Fruit fly (Drosophila melanogaster) whole organism, prepupa: ENCODE measurements around the gene Pex10.

Source experiments
- Blimp-1 ChIP-seq: fragments of 200-800 bp; sonication (Bioruptor generic); optimal IDR thresholded peaks from 3 replicates; lab custom pipeline; 2017; ENCODE audit warnings: missing biosample characterization, missing genetic modification characterization, mild to moderate bottlenecking, moderate library complexity, missing genetic modification reagents
- CG10631 ChIP-seq: fragments of 200-800 bp; sonication (Bioruptor generic); optimal IDR thresholded peaks from 2 replicates; lab custom pipeline; 2016; ENCODE audit warnings: missing biosample characterization, missing genetic modification characterization
- CG10669 ChIP-seq: fragments of 200-800 bp; sonication (Bioruptor generic); optimal IDR thresholded peaks from 3 replicates; lab custom pipeline; 2018; ENCODE audit warnings: missing biosample characterization, mild to moderate bottlenecking, missing genetic modification characterization, moderate library complexity
- CG11294 ChIP-seq: fragments of 200-800 bp; sonication (Bioruptor generic); IDR thresholded peaks from 2 replicates; pipeline ENCODE4 v1.3.6; 2022; ENCODE audit warnings: missing biosample characterization, missing genetic modification characterization
- CG11762 ChIP-seq: fragments of 200-800 bp; sonication (Bioruptor generic); optimal IDR thresholded peaks from 3 replicates; lab custom pipeline; 2016; ENCODE audit warnings: missing biosample characterization, missing genetic modification characterization; ENCODE audit not compliant: insufficient read depth
- CG11902 ChIP-seq: fragments of 200-800 bp; sonication (Bioruptor generic); optimal IDR thresholded peaks from 3 replicates; lab custom pipeline; 2016; ENCODE audit warnings: missing biosample characterization, missing genetic modification characterization
- CG15336 ChIP-seq: fragments of 200-800 bp; sonication (Bioruptor generic); IDR thresholded peaks from 2 replicates; pipeline ENCODE4 v1.3.6; 2022; ENCODE audit warnings: missing biosample characterization, missing genetic modification characterization
- CG1621 ChIP-seq: fragments of 200-800 bp; sonication (Bioruptor generic); optimal IDR thresholded peaks from 3 replicates; lab custom pipeline; 2018; ENCODE audit warnings: missing biosample characterization, mild to moderate bottlenecking, missing genetic modification characterization
- CG16779 ChIP-seq: fragments of 200-800 bp; sonication (Bioruptor generic); optimal IDR thresholded peaks from 3 replicates; lab custom pipeline; 2017; ENCODE audit warnings: missing biosample characterization, mild to moderate bottlenecking, missing genetic modification characterization
- CG3032 ChIP-seq: fragments of 200-800 bp; optimal IDR thresholded peaks from 2 replicates; lab custom pipeline; 2019; ENCODE audit warnings: missing biosample characterization, mild to moderate bottlenecking, missing genetic modification characterization, moderate library complexity
- CG32006 ChIP-seq: fragments of 200-800 bp; sonication (Bioruptor generic); optimal IDR thresholded peaks from 3 replicates; lab custom pipeline; 2017; ENCODE audit warnings: missing biosample characterization, mild to moderate bottlenecking, missing genetic modification characterization
- CG3919 ChIP-seq: fragments of 200-800 bp; sonication (Bioruptor generic); optimal IDR thresholded peaks from 3 replicates; lab custom pipeline; 2016; ENCODE audit warnings: missing biosample characterization, missing genetic modification characterization
- CG4318 ChIP-seq: fragments of 200-800 bp; sonication (Bioruptor generic); optimal IDR thresholded peaks from 3 replicates; lab custom pipeline; 2017; ENCODE audit warnings: missing biosample characterization, mild to moderate bottlenecking, missing genetic modification characterization
- CG6163 ChIP-seq: fragments of 200-800 bp; sonication (Bioruptor generic); IDR thresholded peaks from 3 replicates; pipeline ENCODE4 v1.3.6; 2022; ENCODE audit warnings: missing biosample characterization, missing genetic modification characterization
- CG6808 ChIP-seq: fragments of 200-800 bp; sonication (Bioruptor generic); optimal IDR thresholded peaks from 3 replicates; lab custom pipeline; 2017; ENCODE audit warnings: missing biosample characterization, missing genetic modification characterization, mild to moderate bottlenecking, moderate library complexity, missing genetic modification reagents
- CG7368 ChIP-seq: fragments of 200-800 bp; sonication (Bioruptor generic); optimal IDR thresholded peaks from 3 replicates; lab custom pipeline; 2016; ENCODE audit warnings: missing biosample characterization, missing genetic modification characterization
- CG8119 ChIP-seq: fragments of 200-800 bp; sonication (Bioruptor generic); IDR thresholded peaks from 3 replicates; pipeline ENCODE4 v1.3.6; 2022; ENCODE audit warnings: missing biosample characterization, missing genetic modification characterization
- CG8632 ChIP-seq: fragments of 200-800 bp; sonication (Bioruptor generic); optimal IDR thresholded peaks from 3 replicates; lab custom pipeline; 2016; ENCODE audit warnings: missing biosample characterization, missing genetic modification characterization
- Eip75B ChIP-seq: fragments of 200-800 bp; sonication (Bioruptor generic); optimal IDR thresholded peaks from 3 replicates; lab custom pipeline; 2016; ENCODE audit warnings: missing biosample characterization, missing genetic modification characterization
- Eip78C ChIP-seq: fragments of 200-800 bp; sonication (Bioruptor generic); peaks from one replicate; lab custom pipeline; 2016; ENCODE audit warnings: missing biosample characterization, missing genetic modification characterization
- Eip93F ChIP-seq: fragments of 200-800 bp; sonication (Bioruptor generic); optimal IDR thresholded peaks from 2 replicates; lab custom pipeline; 2016; ENCODE audit warnings: missing biosample characterization, mild to moderate bottlenecking, missing genetic modification characterization
- Ets21C ChIP-seq: fragments of 200-800 bp; sonication (Bioruptor generic); optimal IDR thresholded peaks from 3 replicates; lab custom pipeline; 2016; ENCODE audit warnings: missing biosample characterization, missing genetic modification characterization
- Ets96B ChIP-seq: fragments of 200-800 bp; optimal IDR thresholded peaks from 2 replicates; lab custom pipeline; 2019; ENCODE audit warnings: missing biosample characterization, mild to moderate bottlenecking, missing genetic modification characterization, moderate library complexity
- Hr38 ChIP-seq: sonication (Bioruptor generic); optimal IDR thresholded peaks from 2 replicates; lab custom pipeline; 2016; ENCODE audit warnings: missing biosample characterization, missing genetic modification characterization
- Hr4 ChIP-seq: fragments of 200-800 bp; sonication (Bioruptor generic); optimal IDR thresholded peaks from 3 replicates; lab custom pipeline; 2016; ENCODE audit warnings: missing biosample characterization, missing genetic modification characterization
- Lpt ChIP-seq: fragments of 200-800 bp; sonication (Bioruptor generic); optimal IDR thresholded peaks from 3 replicates; lab custom pipeline; 2016; ENCODE audit warnings: missing biosample characterization, missing genetic modification characterization
- Met ChIP-seq: fragments of 200-800 bp; sonication (Bioruptor generic); optimal IDR thresholded peaks from 3 replicates; lab custom pipeline; 2016; ENCODE audit warnings: missing biosample characterization, missing genetic modification characterization
- OdsH ChIP-seq: fragments of 200-800 bp; sonication (Bioruptor generic); optimal IDR thresholded peaks from 3 replicates; lab custom pipeline; 2016; ENCODE audit warnings: missing biosample characterization, missing genetic modification characterization
- Sox14 ChIP-seq: fragments of 200-800 bp; sonication (Bioruptor generic); optimal IDR thresholded peaks from 3 replicates; lab custom pipeline; 2016; ENCODE audit warnings: missing biosample characterization, missing genetic modification characterization
- Sox15 ChIP-seq: fragments of 200-800 bp; sonication (Bioruptor generic); optimal IDR thresholded peaks from 3 replicates; lab custom pipeline; 2016; ENCODE audit warnings: missing biosample characterization, missing genetic modification characterization
- achi ChIP-seq: fragments of 200-800 bp; sonication (Bioruptor generic); optimal IDR thresholded peaks from 3 replicates; lab custom pipeline; 2016; ENCODE audit warnings: missing biosample characterization, missing genetic modification characterization
- cyc ChIP-seq: fragments of 200-800 bp; sonication (Bioruptor generic); optimal IDR thresholded peaks from 3 replicates; lab custom pipeline; 2016; ENCODE audit warnings: missing biosample characterization, missing genetic modification characterization
- dac ChIP-seq: fragments of 200-800 bp; sonication (Bioruptor generic); optimal IDR thresholded peaks from 2 replicates; lab custom pipeline; 2017; ENCODE audit warnings: missing biosample characterization, mild to moderate bottlenecking, missing genetic modification characterization
- eg ChIP-seq: fragments of 200-800 bp; sonication (Bioruptor generic); IDR thresholded peaks from 3 replicates; pipeline ENCODE4 v1.3.6; 2022; ENCODE audit warnings: missing biosample characterization, missing genetic modification characterization
- esn ChIP-seq: fragments of 200-800 bp; sonication (Bioruptor generic); optimal IDR thresholded peaks from 2 replicates; lab custom pipeline; 2016; ENCODE audit warnings: missing biosample characterization, mild to moderate bottlenecking, missing genetic modification characterization, moderate library complexity
- fd59A ChIP-seq: fragments of 200-800 bp; sonication (Bioruptor generic); optimal IDR thresholded peaks from 2 replicates; lab custom pipeline; 2017; ENCODE audit warnings: missing biosample characterization, mild to moderate bottlenecking, missing genetic modification characterization, missing genetic modification reagents
- fkh ChIP-seq: fragments of 200-800 bp; sonication (Bioruptor generic); optimal IDR thresholded peaks from 3 replicates; lab custom pipeline; 2017; ENCODE audit warnings: missing biosample characterization, mild to moderate bottlenecking, missing genetic modification characterization, moderate library complexity
- lz ChIP-seq: fragments of 200-800 bp; sonication (Bioruptor generic); optimal IDR thresholded peaks from 3 replicates; lab custom pipeline; 2016; ENCODE audit warnings: missing biosample characterization, missing genetic modification characterization
- net ChIP-seq: fragments of 200-800 bp; sonication (Bioruptor generic); optimal IDR thresholded peaks from 3 replicates; lab custom pipeline; 2016; ENCODE audit warnings: missing biosample characterization, missing genetic modification characterization
- salr ChIP-seq, 2 experiments: fragments of 200-800 bp; sonication (Bioruptor generic); optimal IDR thresholded peaks; 3 replicates each; lab custom pipeline; 2016 to 2018; ENCODE audit warnings: missing biosample characterization in 2 of 2, missing genetic modification characterization in 2 of 2, mild to moderate bottlenecking in 1 of 2
- ss ChIP-seq, 2 experiments: fragments of 200-800 bp; sonication (Bioruptor generic); optimal IDR thresholded peaks; 2 replicates in 1 of 2; 3 replicates in 1 of 2; lab custom pipeline; 2017 to 2018; ENCODE audit warnings: mild to moderate bottlenecking in 2 of 2, missing biosample characterization in 2 of 2, missing genetic modification characterization in 2 of 2, moderate library complexity in 1 of 2
- svp ChIP-seq: fragments of 200-800 bp; sonication (Bioruptor generic); peaks from one replicate; lab custom pipeline; 2016; ENCODE audit warnings: missing biosample characterization, missing genetic modification characterization
- vri ChIP-seq: fragments of 200-800 bp; sonication (Bioruptor generic); optimal IDR thresholded peaks from 3 replicates; lab custom pipeline; 2016; ENCODE audit warnings: missing biosample characterization, mild to moderate bottlenecking, missing genetic modification characterization

The Pex10 gene

DNA sequence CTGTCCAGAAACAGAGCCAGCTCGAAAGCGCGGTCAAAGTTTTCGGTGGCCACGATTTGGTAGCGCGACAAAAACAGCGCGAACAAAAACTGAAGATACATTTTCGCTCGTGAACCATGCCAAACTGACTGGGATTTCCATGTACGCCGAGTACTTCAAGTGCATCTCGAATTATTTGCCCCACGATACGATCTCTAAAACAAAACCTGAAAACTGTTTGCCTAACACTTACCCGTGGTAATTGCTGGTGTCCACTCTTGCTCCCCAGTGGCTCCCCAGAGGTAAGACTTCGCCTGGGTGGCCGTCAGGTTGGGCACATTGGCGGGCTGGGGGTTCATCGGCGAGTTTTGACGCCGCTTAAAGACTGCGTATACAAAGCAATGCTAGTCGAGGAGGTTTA lies 26.9 kb upstream of the Pex10 start, which contains the start of gene Ir62a:
Gene Ir62a (minus strand): TSS at position 101 of the 400 bp plus-strand sequence.
- TF ChIP-seq Sox15 (GFP tag; lab: Kevin White, UChicago) = no peak
- TF ChIP-seq Eip78C (GFP tag; lab: Kevin White, UChicago) = no peak
- no peak for TF ChIP-seq Eip75B
- TF ChIP-seq CG6163 (GFP tag; lab: Robert Waterston, UW) = no peak
- no peak for TF ChIP-seq fd59A
- TF ChIP-seq Sox14 = no peak
- no peak for TF ChIP-seq CG8632 (GFP tag; lab: Kevin White, UChicago)
- TF ChIP-seq Eip93F (GFP tag; lab: Kevin White, UChicago) = no peak
- no peak for TF ChIP-seq svp
- no peak for TF ChIP-seq CG3919 (GFP tag; lab: Kevin White, UChicago)
- no peak for TF ChIP-seq CG15336 (GFP tag; lab: Robert Waterston, UW)
- TF ChIP-seq CG10669 (GFP tag; lab: Kevin White, UChicago) = no peak
- no peak for TF ChIP-seq salr (GFP tag; optimal IDR thresholded peaks at IDR 0.05; lab: Kevin White, UChicago)

DNA sequence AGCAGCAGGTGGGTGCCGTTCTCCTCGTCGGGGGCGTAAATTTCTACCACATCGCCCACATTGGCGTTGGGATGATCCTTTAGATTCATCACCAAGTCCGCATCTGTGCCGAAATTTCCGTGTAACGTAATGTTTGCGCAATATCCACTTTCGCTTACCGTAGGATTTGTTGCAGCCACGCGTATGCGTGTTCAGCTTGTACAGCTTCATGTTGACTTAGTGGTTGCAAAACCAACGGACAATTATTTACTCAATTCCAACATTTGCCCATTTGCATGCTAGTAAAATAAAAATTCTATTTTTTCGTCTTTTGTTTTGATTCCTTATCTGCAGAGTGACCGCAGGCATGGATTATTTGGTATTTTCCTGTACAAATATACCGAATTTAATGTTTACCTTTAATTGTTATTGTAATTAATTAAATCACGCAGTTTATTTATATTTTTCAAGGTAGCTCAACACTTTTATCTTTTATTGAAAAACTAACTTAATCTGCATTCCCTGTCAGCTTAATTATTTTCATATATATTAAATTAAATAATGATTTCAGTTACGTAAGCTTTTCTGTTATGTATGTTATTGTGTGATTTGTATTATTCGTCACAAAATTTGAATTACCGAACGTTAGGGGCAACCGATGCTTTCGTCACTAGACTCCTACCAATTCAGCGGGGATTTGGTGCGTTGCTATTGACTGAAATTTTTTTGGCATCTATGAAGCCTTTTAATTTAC lies 24.2 kb upstream of the Pex10 start, which contains the start of gene Iml1:
Gene Iml1 (minus strand): TSS at position 336 of the 733 bp plus-strand sequence.
- TF ChIP-seq esn = peak; percentile 43
- TF ChIP-seq lz = peak; percentile 18
- no peak for TF ChIP-seq Hr38 (GFP tag; lab: Kevin White, UChicago)
- peak; percentile 63 for TF ChIP-seq svp
- TF ChIP-seq CG16779 (tag; lab: Kevin White, UChicago) = no peak
- peak; percentile 41 for TF ChIP-seq fkh

DNA sequence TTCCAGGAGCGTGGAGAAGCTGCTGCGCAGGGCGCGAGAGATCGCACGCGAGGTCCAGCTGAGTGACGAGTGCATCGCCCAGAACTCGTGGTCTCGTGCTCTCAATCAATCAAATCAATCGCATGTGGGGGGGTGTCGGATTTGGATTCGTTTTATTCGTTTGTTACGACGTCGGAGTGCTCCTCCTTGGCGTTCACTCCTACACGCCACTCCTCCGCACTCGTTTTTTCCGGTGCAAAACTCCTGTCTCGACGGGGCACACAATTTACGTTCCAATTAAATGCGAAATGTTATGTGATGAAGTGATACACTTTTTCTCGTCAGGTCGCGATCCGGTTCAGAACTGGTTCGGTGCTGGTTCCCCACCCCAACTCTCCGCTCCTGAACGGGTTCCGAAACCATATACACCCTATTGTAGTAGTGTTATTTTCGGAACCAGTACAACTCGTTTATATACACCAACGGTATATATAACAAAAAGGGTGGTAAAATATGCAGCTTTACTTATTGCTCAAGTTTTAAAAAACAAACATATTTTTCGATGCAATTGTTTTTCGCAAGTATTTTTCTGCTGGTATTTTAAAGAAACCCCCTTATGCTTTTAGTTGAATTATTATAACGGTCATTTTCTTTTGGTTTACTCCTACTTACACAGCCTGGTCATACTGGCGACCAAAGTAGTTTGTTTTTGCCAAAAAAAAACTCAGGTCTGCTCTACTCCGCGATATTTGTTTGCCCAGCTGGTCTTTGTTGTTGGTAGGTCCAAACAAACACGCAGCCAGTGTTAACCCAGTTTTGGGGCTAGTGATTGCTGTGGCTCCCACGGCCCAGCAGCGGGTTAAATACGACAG lies 21.3 kb upstream of the Pex10 start, which contains the start of the genes CG12091 and pns:
Gene CG12091 (minus strand): TSS at position 349 of the 851 bp plus-strand sequence.
Gene pns (plus strand): TSS at position 651 of the 851 bp plus-strand sequence.
- TF ChIP-seq CG3032 (tag; lab: Kevin White, UChicago) (peak; percentile 58), Lpt (peak; percentile 21), CG11294 (GFP tag; lab: Robert Waterston, UW) (no peak), Eip78C (GFP tag; lab: Kevin White, UChicago) (peak; percentile 88), CG1621 (no peak), CG11902 (GFP tag; lab: Kevin White, UChicago) (peak; percentile 3), salr (GFP tag; optimal IDR thresholded peaks at IDR 0.05; lab: Kevin White, UChicago) (no peak), Sox14 (peak; percentile 44), Blimp-1 (GFP tag; lab: Kevin White, UChicago) (no peak), CG8119 (GFP tag; lab: Robert Waterston, UW) (peak; percentile 24; the same call in 1 of the 3 replicates), achi (GFP tag; lab: Kevin White, UChicago) (no peak), CG10669 (GFP tag; lab: Kevin White, UChicago) (no peak), CG3919 (GFP tag; lab: Kevin White, UChicago) (peak; percentile 64), dac (GFP tag; lab: Kevin White, UChicago) (no peak), svp (peak; percentile 96), lz (peak; percentile 65), CG6163 (GFP tag; lab: Robert Waterston, UW) (peak; percentile 70; the same call in 2 of the 3 replicates), CG32006 (GFP tag; lab: Kevin White, UChicago) (no peak), Ets96B (tag; lab: Kevin White, UChicago) (peak; percentile 20), CG4318 (GFP tag; lab: Kevin White, UChicago) (no peak), CG15336 (GFP tag; lab: Robert Waterston, UW) (peak; percentile 54), Eip75B (peak; percentile 66), CG8632 (GFP tag; lab: Kevin White, UChicago) (peak; percentile 47), CG6808 (GFP tag; lab: Kevin White, UChicago) (no peak), Ets21C (GFP tag; lab: Kevin White, UChicago) (no peak), CG11762 (no peak), cyc (GFP tag; lab: Kevin White, UChicago) (peak; percentile 61), OdsH (no peak), Met (GFP tag; lab: Kevin White, UChicago) (no peak), vri (GFP tag; lab: Kevin White, UChicago) (peak; percentile 23), net (GFP tag; lab: Kevin White, UChicago) (no peak), eg (GFP tag; lab: Robert Waterston, UW) (peak; percentile 70), CG7368 (peak; percentile 39), ss (GFP tag; optimal IDR thresholded peaks at IDR 0.05; lab: Kevin White, UChicago) (peak in 1 of 2 experiments; percentile 29), Hr4 (GFP tag; lab: Kevin White, UChicago) (no peak), CG10631 (GFP tag; lab: Kevin White, UChicago) (no peak)
